Fruit fly (Drosophila melanogaster) whole organism, embryonic: ENCODE data around the gene Dic4.
A peak's percentile ranks its signal among the peaks of the same experiment; 100 is the strongest.

Experiments
- Aef1 ChIP-seq: fragments of 200-800 bp; sonication (Bioruptor generic); IDR thresholded peaks from 3 replicates; pipeline ENCODE4 v1.3.6; 2022; ENCODE audit warnings: missing biosample characterization, missing genetic modification characterization
- Antp ChIP-seq: fragments of 200-800 bp; sonication (Bioruptor generic); optimal IDR thresholded peaks from 3 replicates; lab custom pipeline; 2016; ENCODE audit warnings: missing biosample characterization, missing genetic modification characterization
- Atf3 ChIP-seq: fragments of 200-800 bp; sonication (Bioruptor generic); optimal IDR thresholded peaks from 3 replicates; lab custom pipeline; 2016; ENCODE audit warnings: missing biosample characterization, missing genetic modification characterization
- Bgb ChIP-seq: fragments of 200-800 bp; sonication (Bioruptor generic); IDR thresholded peaks from 2 replicates; pipeline ENCODE4 v1.3.6; 2022; ENCODE audit warnings: missing biosample characterization, missing genetic modification characterization; ENCODE audit not compliant: partially characterized antibody
- CG11398 ChIP-seq: fragments of 200-800 bp; sonication (Bioruptor generic); optimal IDR thresholded peaks from 2 replicates; lab custom pipeline; 2016; ENCODE audit warnings: missing biosample characterization, missing genetic modification characterization
- CG12391 ChIP-seq: fragments of 200-800 bp; sonication (Bioruptor generic); optimal IDR thresholded peaks from 3 replicates; lab custom pipeline; 2018; ENCODE audit warnings: missing biosample characterization, mild to moderate bottlenecking, missing genetic modification characterization, moderate library complexity
- CG13287 ChIP-seq: fragments of 200-800 bp; sonication (Bioruptor generic); IDR thresholded peaks from 2 replicates; pipeline ENCODE4 v1.3.6; 2022; ENCODE audit warnings: missing biosample characterization, missing genetic modification characterization; ENCODE audit not compliant: partially characterized antibody
- CG13775 ChIP-seq: fragments of 200-800 bp; sonication (Bioruptor generic); optimal IDR thresholded peaks from 3 replicates; lab custom pipeline; 2017; ENCODE audit warnings: missing biosample characterization, mild to moderate bottlenecking, missing genetic modification characterization
- CG14050 ChIP-seq: fragments of 200-800 bp; sonication (Bioruptor generic); IDR thresholded peaks from 3 replicates; pipeline ENCODE4 v1.3.6; 2022; ENCODE audit warnings: missing biosample characterization, missing genetic modification characterization
- CG17829 ChIP-seq: fragments of 200-800 bp; optimal IDR thresholded peaks from 2 replicates; lab custom pipeline; 2019; ENCODE audit warnings: missing biosample characterization, mild to moderate bottlenecking, missing genetic modification characterization, moderate library complexity
- CG18011 ChIP-seq: fragments of 200-800 bp; sonication (Bioruptor generic); optimal IDR thresholded peaks from 2 replicates; lab custom pipeline; 2017; ENCODE audit warnings: missing biosample characterization, missing genetic modification characterization, mild to moderate bottlenecking, moderate library complexity, missing genotype
- CG18599 ChIP-seq: fragments of 200-800 bp; sonication (Bioruptor generic); optimal IDR thresholded peaks from 3 replicates; lab custom pipeline; 2017; ENCODE audit warnings: missing biosample characterization, missing genetic modification characterization, mild to moderate bottlenecking, moderate library complexity, missing genetic modification reagents
- CG31224 ChIP-seq: fragments of 200-800 bp; sonication (Bioruptor generic); IDR thresholded peaks from 2 replicates; pipeline ENCODE4 v1.3.6; 2022; ENCODE audit warnings: missing biosample characterization, missing genetic modification characterization
- CG33213 ChIP-seq: fragments of 200-800 bp; sonication (Bioruptor generic); optimal IDR thresholded peaks from 3 replicates; lab custom pipeline; 2016; ENCODE audit warnings: missing biosample characterization, missing genetic modification characterization
- CG34376 ChIP-seq: fragments of 200-800 bp; sonication (Bioruptor generic); optimal IDR thresholded peaks from 2 replicates; lab custom pipeline; 2018; ENCODE audit warnings: missing biosample characterization, mild to moderate bottlenecking, missing genetic modification characterization
- CG34422 ChIP-seq: fragments of 200-800 bp; sonication (Bioruptor generic); IDR thresholded peaks from 3 replicates; pipeline ENCODE4 v1.3.6; 2022; ENCODE audit warnings: missing biosample characterization, missing genetic modification characterization
- CG3726 ChIP-seq: fragments of 200-800 bp; sonication (Bioruptor generic); IDR thresholded peaks from 3 replicates; pipeline ENCODE4, ENCODE4 v1.3.6; 2022; ENCODE audit warnings: missing biosample characterization, missing genetic modification characterization
- CG3847 ChIP-seq: fragments of 200-800 bp; sonication (Bioruptor generic); IDR thresholded peaks from 2 replicates; pipeline ENCODE4 v1.3.6; 2022; ENCODE audit warnings: missing biosample characterization, missing genetic modification characterization
- CG4820 ChIP-seq: fragments of 200-800 bp; sonication (Bioruptor generic); optimal IDR thresholded peaks from 3 replicates; lab custom pipeline; 2016; ENCODE audit warnings: missing biosample characterization, missing genetic modification characterization
- CG6813 ChIP-seq: fragments of 200-800 bp; sonication (Bioruptor generic); optimal IDR thresholded peaks from 2 replicates; lab custom pipeline; 2017; ENCODE audit warnings: missing biosample characterization, missing genetic modification characterization, mild to moderate bottlenecking, moderate library complexity, missing genetic modification reagents
- Dad ChIP-seq: fragments of 200-800 bp; sonication (Bioruptor generic); optimal IDR thresholded peaks from 3 replicates; lab custom pipeline; 2016; ENCODE audit warnings: missing biosample characterization, missing genetic modification characterization
- Dll ChIP-seq: fragments of 200-800 bp; sonication (Bioruptor generic); IDR thresholded peaks from 4 replicates; pipeline ENCODE4 v1.3.6; 2022; ENCODE audit warnings: missing biosample characterization, missing genetic modification characterization; ENCODE audit not compliant: partially characterized antibody
- Doc2 ChIP-seq: fragments of 200-800 bp; sonication (Bioruptor generic); IDR thresholded peaks from 2 replicates; pipeline ENCODE4 v1.3.6; 2022; ENCODE audit warnings: missing biosample characterization, missing genetic modification characterization
- Elba2 ChIP-seq: fragments of 200-800 bp; sonication (Bioruptor generic); optimal IDR thresholded peaks from 3 replicates; lab custom pipeline; 2016; ENCODE audit warnings: missing biosample characterization, missing genetic modification characterization
- Gsc ChIP-seq: fragments of 200-800 bp; sonication (Bioruptor generic); IDR thresholded peaks from 2 replicates; pipeline ENCODE4 v1.3.6; 2022; ENCODE audit warnings: missing biosample characterization, missing genetic modification characterization
- Lhr ChIP-seq: fragments of 200-800 bp; sonication (Bioruptor generic); optimal IDR thresholded peaks from 3 replicates; lab custom pipeline; 2017; ENCODE audit warnings: mild to moderate bottlenecking, missing biosample characterization, missing genetic modification reagents, missing genetic modification characterization
- Med ChIP-seq: fragments of 200-800 bp; sonication (Bioruptor generic); peaks from one replicate; lab custom pipeline; 2016; ENCODE audit warnings: missing biosample characterization, missing genetic modification characterization, mild to moderate bottlenecking, inconsistent platforms, moderate library complexity
- Oaz ChIP-seq: fragments of 200-800 bp; sonication (Bioruptor generic); IDR thresholded peaks from 2 replicates; pipeline ENCODE4 v1.3.6; 2022; ENCODE audit warnings: missing biosample characterization, missing genetic modification characterization
- Rfx ChIP-seq: fragments of 200-800 bp; sonication (Bioruptor generic); IDR thresholded peaks from 2 replicates; pipeline ENCODE4 v1.3.6; 2022; ENCODE audit warnings: missing biosample characterization, missing genetic modification characterization
- Stat92E ChIP-seq, 3 experiments: fragments of >200 bp in 2 of 3; fragments of 200-800 bp in 1 of 3; sonication (Bioruptor generic) in 1 of 3; optimal IDR thresholded peaks; 2 replicates each; lab custom pipeline; 2017 to 2019; ENCODE audit warnings: missing biosample characterization in 3 of 3, missing genetic modification characterization in 3 of 3, mild to moderate bottlenecking in 1 of 3, moderate library complexity in 1 of 3
- YL-1 ChIP-seq: fragments of 200-800 bp; sonication (Bioruptor generic); optimal IDR thresholded peaks from 3 replicates; lab custom pipeline; 2017; ENCODE audit warnings: missing biosample characterization, mild to moderate bottlenecking, missing genetic modification characterization
- ase ChIP-seq: fragments of 200-800 bp; sonication (Bioruptor generic); IDR thresholded peaks from 3 replicates; pipeline ENCODE4 v1.3.6; 2022; ENCODE audit warnings: missing biosample characterization, missing genetic modification characterization
- bigmax ChIP-seq: fragments of 200-800 bp; sonication (Bioruptor generic); optimal IDR thresholded peaks from 2 replicates; lab custom pipeline; 2018; ENCODE audit warnings: missing biosample characterization, mild to moderate bottlenecking, missing genetic modification characterization
- bsh ChIP-seq, 2 experiments: fragments of 200-800 bp; sonication (Bioruptor generic); optimal IDR thresholded peaks; 2 replicates each; lab custom pipeline; 2017 to 2018; ENCODE audit warnings: mild to moderate bottlenecking in 2 of 2, missing biosample characterization in 2 of 2, missing genetic modification characterization in 2 of 2, moderate library complexity in 1 of 2
- gfzf ChIP-seq: fragments of 200-800 bp; sonication (Bioruptor generic); optimal IDR thresholded peaks from 2 replicates; lab custom pipeline; 2016; ENCODE audit warnings: missing biosample characterization, mild to moderate bottlenecking, missing genetic modification characterization, moderate library complexity
- grau ChIP-seq: fragments of 200-800 bp; optimal IDR thresholded peaks from 3 replicates; lab custom pipeline; 2019; ENCODE audit warnings: missing biosample characterization, mild to moderate bottlenecking, missing genetic modification characterization, moderate library complexity
- inv ChIP-seq: fragments of 200-800 bp; sonication (Bioruptor generic); IDR thresholded peaks from 2 replicates; pipeline ENCODE4 v1.3.6; 2022; ENCODE audit warnings: missing biosample characterization, missing genetic modification characterization; ENCODE audit not compliant: partially characterized antibody
- mirr ChIP-seq: fragments of 200-800 bp; sonication (Bioruptor generic); optimal IDR thresholded peaks from 3 replicates; lab custom pipeline; 2018; ENCODE audit warnings: missing biosample characterization, mild to moderate bottlenecking, missing genetic modification characterization
- nerfin-1 ChIP-seq: fragments of 200-800 bp; sonication (Bioruptor generic); optimal IDR thresholded peaks from 3 replicates; lab custom pipeline; 2019; ENCODE audit warnings: missing biosample characterization, mild to moderate bottlenecking, missing genetic modification characterization, moderate library complexity
- p53 ChIP-seq: fragments of 200-800 bp; sonication (Bioruptor generic); optimal IDR thresholded peaks from 2 replicates; lab custom pipeline; 2016; ENCODE audit warnings: missing biosample characterization, missing genetic modification characterization
- pb ChIP-seq: fragments of 200-800 bp; sonication (Bioruptor generic); optimal IDR thresholded peaks from 3 replicates; lab custom pipeline; 2016; ENCODE audit warnings: missing biosample characterization, missing genetic modification characterization
- phol ChIP-seq: fragments of 200-800 bp; sonication (Bioruptor generic); optimal IDR thresholded peaks from 3 replicates; lab custom pipeline; 2018; ENCODE audit warnings: missing biosample characterization, mild to moderate bottlenecking, missing genetic modification characterization, moderate library complexity
- prd ChIP-seq, 3 experiments: fragments of >200 bp in 2 of 3; fragments of 200-800 bp in 1 of 3; sonication (Bioruptor generic) in 1 of 3; optimal IDR thresholded peaks in 2 of 3; IDR thresholded peaks in 1 of 3; 2 replicates in 2 of 3; 3 replicates in 1 of 3; pipeline versions ENCODE4 v1.3.6 to Lab custom; 2017 to 2022; ENCODE audit warnings: missing biosample characterization in 1 of 3, missing genetic modification characterization in 1 of 3
- rib ChIP-seq: fragments of 200-800 bp; sonication (Bioruptor generic); IDR thresholded peaks from 2 replicates; pipeline ENCODE4 v1.3.6; 2022; ENCODE audit warnings: missing biosample characterization, missing genetic modification characterization
- sna ChIP-seq: fragments of 200-800 bp; sonication (Bioruptor generic); IDR thresholded peaks from 2 replicates; pipeline ENCODE4 v1.3.6; 2022; ENCODE audit warnings: missing biosample characterization, missing genetic modification characterization; ENCODE audit not compliant: partially characterized antibody
- trh ChIP-seq: fragments of 200-800 bp; sonication (Bioruptor generic); optimal IDR thresholded peaks from 2 replicates; lab custom pipeline; 2016; ENCODE audit warnings: missing biosample characterization, missing genetic modification characterization
- unpg ChIP-seq: fragments of 200-800 bp; sonication (Bioruptor generic); optimal IDR thresholded peaks from 3 replicates; lab custom pipeline; 2018; ENCODE audit warnings: missing biosample characterization, mild to moderate bottlenecking, missing genetic modification characterization, moderate library complexity
- zf30C ChIP-seq: fragments of 200-800 bp; sonication (Bioruptor generic); optimal IDR thresholded peaks from 3 replicates; lab custom pipeline; 2018; ENCODE audit warnings: missing biosample characterization, mild to moderate bottlenecking, missing genetic modification characterization

The Dic4 gene

DNA sequence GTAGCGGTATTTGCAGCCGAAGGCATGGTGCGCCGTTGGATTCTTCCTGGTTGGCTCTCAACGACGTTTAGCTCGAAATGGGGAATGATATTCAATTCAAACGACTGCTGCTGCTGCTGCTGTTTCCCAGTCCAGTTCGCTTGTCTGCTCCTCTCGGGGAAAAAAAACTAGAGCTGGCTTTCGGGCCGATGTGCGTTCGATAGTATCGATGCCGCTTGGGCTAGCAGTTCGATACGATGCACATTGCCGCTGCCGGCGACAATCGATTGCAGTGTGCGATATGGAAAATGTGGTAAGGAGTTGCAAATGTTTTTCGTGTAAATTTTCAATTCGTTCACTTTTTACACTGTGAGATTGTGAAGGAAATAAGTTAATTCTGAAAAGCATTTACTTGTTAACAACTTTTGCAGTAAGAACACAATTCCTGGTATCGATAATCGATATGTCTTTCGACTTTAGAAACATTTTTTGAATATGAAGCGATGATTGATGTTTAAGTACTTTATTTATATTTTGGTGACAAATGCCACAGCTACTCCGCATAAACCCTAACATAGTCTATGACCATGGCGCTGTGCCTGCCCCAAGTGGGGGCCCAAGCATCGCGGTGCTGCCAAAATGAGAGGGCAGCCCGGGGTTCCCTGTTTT, 25.1 kb downstream of the Dic4 start, which contains the start of gene Capr (continued):
- no peak for TF ChIP-seq CG3726 (GFP tag; lab: Robert Waterston, UW)
- peak; percentile 38 for TF ChIP-seq gfzf
- peak; percentile 70 for TF ChIP-seq CG3847 (GFP tag; lab: Robert Waterston, UW)
- peak; percentile 37 for TF ChIP-seq Lhr (GFP tag; lab: Kevin White, UChicago)
- TF ChIP-seq Oaz (GFP tag; lab: Robert Waterston, UW), result no peak
- peak; percentile 15 for TF ChIP-seq CG33213 (GFP tag; lab: Kevin White, UChicago)
- peak; percentile 71 for TF ChIP-seq Rfx
- peak in 1 of 3 experiments; percentile 61 for TF ChIP-seq Stat92E (GFP tag; optimal IDR thresholded peaks at IDR 0.05; lab: Kevin White, UChicago)
- TF ChIP-seq trh, result no peak
- no peak for TF ChIP-seq CG14050
- TF ChIP-seq CG31224, result no peak
- peak; percentile 7 for TF ChIP-seq unpg (GFP tag; lab: Kevin White, UChicago)
- TF ChIP-seq CG13287 (GFP tag; lab: Robert Waterston, UW), result peak; percentile 100
- peak; percentile 54; the same call in 1 of the 3 replicates for TF ChIP-seq CG34422
- peak; percentile 100 for TF ChIP-seq inv
- no peak for TF ChIP-seq pb (GFP tag; lab: Kevin White, UChicago)
- no peak for TF ChIP-seq ase (GFP tag; lab: Robert Waterston, UW)
- no peak for TF ChIP-seq prd (optimal IDR thresholded peaks at IDR 0.05; lab: Kevin White, UChicago)
- peak; percentile 6; the same call in 1 of the 3 replicates for TF ChIP-seq prd (GFP tag; IDR thresholded peaks at IDR 0.05; lab: Robert Waterston, UW)
- TF ChIP-seq CG17829 (tag; lab: Kevin White, UChicago), result peak; percentile 58
- TF ChIP-seq CG13775 (GFP tag; lab: Kevin White, UChicago), result peak; percentile 3
- TF ChIP-seq mirr (GFP tag; lab: Kevin White, UChicago), result no peak
- no peak for TF ChIP-seq Gsc (GFP tag; lab: Robert Waterston, UW)
- no peak for TF ChIP-seq CG18599 (GFP tag; lab: Kevin White, UChicago)
- no peak for TF ChIP-seq Elba2 (GFP tag; lab: Kevin White, UChicago)
- TF ChIP-seq Med, result peak; percentile 91
- TF ChIP-seq sna (GFP tag; lab: Robert Waterston, UW), result peak; percentile 100
- TF ChIP-seq bsh (GFP tag; optimal IDR thresholded peaks at IDR 0.05; lab: Kevin White, UChicago), result peak in 1 of 2 experiments; percentile 15
- TF ChIP-seq CG6813, result no peak
- TF ChIP-seq Dll (GFP tag; lab: Robert Waterston, UW), result peak; percentile 99
- TF ChIP-seq Doc2 (GFP tag; lab: Robert Waterston, UW), result no peak
- 0 out of 3 replicates have a peak, but pooled peaks have one; percentile 14 for TF ChIP-seq Aef1 (GFP tag; lab: Robert Waterston, UW)
- TF ChIP-seq p53 (GFP tag; lab: Kevin White, UChicago), result peak; percentile 65
- TF ChIP-seq bigmax (GFP tag; lab: Kevin White, UChicago), result peak; percentile 6
- TF ChIP-seq CG12391 (tag; lab: Kevin White, UChicago), result peak; percentile 37
- peak; percentile 15 for TF ChIP-seq zf30C (GFP tag; lab: Kevin White, UChicago)
- peak; percentile 15 for TF ChIP-seq CG4820 (GFP tag; lab: Kevin White, UChicago)
- peak; percentile 37 for TF ChIP-seq Dad (GFP tag; lab: Kevin White, UChicago)
- TF ChIP-seq Bgb (GFP tag; lab: Robert Waterston, UW), result peak; percentile 100
- peak; percentile 34 for TF ChIP-seq Antp (GFP tag; lab: Kevin White, UChicago)
- peak; percentile 17 for TF ChIP-seq CG18011 (GFP tag; lab: Kevin White, UChicago)
- TF ChIP-seq YL-1 (GFP tag; lab: Kevin White, UChicago), result peak; percentile 16
- peak; percentile 18 for TF ChIP-seq CG34376 (GFP tag; lab: Kevin White, UChicago)
- TF ChIP-seq Atf3, result no peak
- TF ChIP-seq rib (GFP tag; lab: Robert Waterston, UW), result peak; percentile 64; the same call in 1 of the 2 replicates
- TF ChIP-seq nerfin-1, result peak; percentile 44
- peak; percentile 30 for TF ChIP-seq grau (tag; lab: Kevin White, UChicago)
- TF ChIP-seq phol (tag; lab: Kevin White, UChicago), result peak; percentile 55
- TF ChIP-seq CG11398 (GFP tag; lab: Kevin White, UChicago), result peak; percentile 6
